Worm (Caenorhabditis elegans): ENCODE measurements around the gene F36H9.4.

- TF ChIP-seq elt-3 (tag; optimal IDR thresholded peaks at IDR 0.05) = no peak
- no peak for TF ChIP-seq F13H6.1 (tag; optimal IDR thresholded peaks at IDR 0.05)
- no peak for TF ChIP-seq ztf-4 (tag; optimal IDR thresholded peaks at IDR 0.05)
- TF ChIP-seq lin-11 (tag; optimal IDR thresholded peaks at IDR 0.05) = no peak
- TF ChIP-seq R02D3.7 (tag; optimal IDR thresholded peaks at IDR 0.05) = no peak
- TF ChIP-seq ZK546.5 (tag; optimal IDR thresholded peaks at IDR 0.05) = no peak
- TF ChIP-seq snpc-4 (tag; optimal IDR thresholded peaks at IDR 0.05) = no peak
- TF ChIP-seq unc-62 (GFP tag; optimal IDR thresholded peaks at IDR 0.05) = no peak
- TF ChIP-seq crh-2 (tag; optimal IDR thresholded peaks at IDR 0.05) = no peak
- TF ChIP-seq lsy-2 (tag; optimal IDR thresholded peaks at IDR 0.05) = no peak
- TF ChIP-seq Y55F3AM.14 (GFP tag; optimal IDR thresholded peaks at IDR 0.05) = no peak
- no peak for TF ChIP-seq nhr-237 (tag; optimal IDR thresholded peaks at IDR 0.05)
- no peak for TF ChIP-seq lin-39 (tag; optimal IDR thresholded peaks at IDR 0.05)
Observed at ce11 chrV:1741074-1741473, 38.0 kb downstream of the F36H9.4 start, which contains the start of gene srab-25.

Measured in whole organism, L2 larva.